Worm (Caenorhabditis elegans) whole organism, young adult: ENCODE results near the gene wdr-37.

Experiments used
- F23B12.7 ChIP-seq: sonication (generic microtip); optimal IDR thresholded peaks from 2 replicates; lab custom pipeline; 2017; ENCODE audit warnings: missing genetic modification characterization, mild to moderate bottlenecking, missing compliant biosample characterization, antibody characterized with exemption, moderate library complexity; ENCODE audit not compliant: insufficient read depth
- F37B4.10 ChIP-seq: fragments of 200-800 bp; sonication (Bioruptor generic); IDR thresholded peaks from 2 replicates; pipeline ENCODE4 v1.3.6; 2022; ENCODE audit warnings: missing genetic modification characterization, missing compliant biosample characterization
- F39B2.1 ChIP-seq: fragments of 200-800 bp; sonication (Bioruptor generic); IDR thresholded peaks from 2 replicates; pipeline ENCODE4 v1.3.6; 2022; ENCODE audit warnings: missing genetic modification reagents, missing genetic modification characterization, missing compliant biosample characterization
- K12H6.12 ChIP-seq: fragments of 200-800 bp; sonication (Bioruptor generic); optimal IDR thresholded peaks from 2 replicates; lab custom pipeline; 2018; ENCODE audit warnings: mild to moderate bottlenecking, missing genetic modification characterization, missing compliant biosample characterization
- Y67H2A.10 ChIP-seq: fragments of 200-800 bp; sonication (Bioruptor generic); conservative IDR thresholded peaks from 2 replicates; pipeline ENCODE4 v1.3.6; 2022; ENCODE audit warnings: missing genetic modification reagents, missing genetic modification characterization, missing compliant biosample characterization
- akir-1 ChIP-seq: fragments of 200-800 bp; sonication (Bioruptor generic); optimal IDR thresholded peaks from 2 replicates; lab custom pipeline; 2018; ENCODE audit warnings: mild to moderate bottlenecking, missing genetic modification characterization, moderate library complexity, missing compliant biosample characterization
- aptf-3 ChIP-seq: fragments of 200-800 bp; sonication (Bioruptor generic); IDR thresholded peaks from 2 replicates; pipeline ENCODE4 v1.3.6; 2022; ENCODE audit warnings: missing genetic modification characterization, missing compliant biosample characterization
- attf-6 ChIP-seq: fragments of 200-800 bp; sonication (Bioruptor generic); IDR thresholded peaks from 2 replicates; pipeline ENCODE4 v1.3.6; 2022; ENCODE audit warnings: missing genetic modification reagents, missing genetic modification characterization, missing compliant biosample characterization
- ccch-3 ChIP-seq: fragments of 200-800 bp; sonication (Bioruptor generic); optimal IDR thresholded peaks from 2 replicates; lab custom pipeline; 2018; ENCODE audit warnings: mild to moderate bottlenecking, missing genetic modification characterization, missing compliant biosample characterization
- cebp-2 ChIP-seq: fragments of 200-800 bp; sonication (Bioruptor generic); IDR thresholded peaks from 2 replicates; pipeline ENCODE4 v1.3.6; 2022; ENCODE audit warnings: missing genetic modification characterization, missing compliant biosample characterization
- ceh-100 ChIP-seq: fragments of 200-800 bp; sonication (Bioruptor generic); IDR thresholded peaks from 2 replicates; pipeline ENCODE4 v1.3.6; 2022; ENCODE audit warnings: missing genetic modification reagents, missing genetic modification characterization, missing compliant biosample characterization
- ceh-40 ChIP-seq: fragments of 200-800 bp; sonication (Bioruptor generic); IDR thresholded peaks from 2 replicates; pipeline ENCODE4 v1.3.6; 2022; ENCODE audit warnings: missing genetic modification characterization, missing compliant biosample characterization
- dox-1 ChIP-seq: fragments of 200-800 bp; sonication (Bioruptor generic); IDR thresholded peaks from 2 replicates; pipeline ENCODE4 v1.3.6; 2022; ENCODE audit warnings: missing genetic modification reagents, missing genetic modification characterization, missing compliant biosample characterization
- efl-1 ChIP-seq: fragments of 150-350 bp; optimal IDR thresholded peaks from 2 replicates; lab custom pipeline; 2014; ENCODE audit warnings: missing biosample characterization, missing genetic modification reagents, missing genetic modification characterization
- egl-18 ChIP-seq: fragments of 200-800 bp; sonication (Bioruptor generic); IDR thresholded peaks from 2 replicates; pipeline ENCODE4 v1.3.6; 2022; ENCODE audit warnings: missing genetic modification reagents, missing genetic modification characterization, missing compliant biosample characterization
- egl-44 ChIP-seq: fragments of 200-800 bp; sonication (Bioruptor generic); IDR thresholded peaks from 2 replicates; pipeline ENCODE4 v1.3.6; 2022; ENCODE audit warnings: missing genetic modification reagents, missing genetic modification characterization, missing compliant biosample characterization
- egrh-3 ChIP-seq: fragments of 200-800 bp; sonication (Bioruptor generic); IDR thresholded peaks from 2 replicates; pipeline ENCODE4 v1.3.6; 2022; ENCODE audit warnings: missing genetic modification reagents, missing genetic modification characterization, missing compliant biosample characterization
- gei-17 ChIP-seq: fragments of 200-800 bp; sonication (Bioruptor generic); optimal IDR thresholded peaks from 2 replicates; lab custom pipeline; 2018; ENCODE audit warnings: mild to moderate bottlenecking, missing genetic modification characterization, missing compliant biosample characterization
- hlh-26 ChIP-seq: fragments of 200-800 bp; sonication (Bioruptor generic); conservative IDR thresholded peaks from 2 replicates; pipeline ENCODE4 v1.3.6; 2022; ENCODE audit warnings: missing genetic modification reagents, missing genetic modification characterization, missing compliant biosample characterization
- lag-1 ChIP-seq: fragments of 200-800 bp; sonication (Bioruptor generic); IDR thresholded peaks from 2 replicates; pipeline ENCODE4 v1.3.6; 2022; ENCODE audit warnings: missing genetic modification reagents, missing genetic modification characterization, missing compliant biosample characterization
- lin-40 ChIP-seq: sonication (generic microtip); optimal IDR thresholded peaks from 2 replicates; lab custom pipeline; 2016; ENCODE audit warnings: missing genetic modification characterization, mild to moderate bottlenecking, missing compliant biosample characterization, missing genotype, missing genetic modification reagents
- lin-54 ChIP-seq: fragments of 200-800 bp; sonication (Bioruptor generic); optimal IDR thresholded peaks from 2 replicates; lab custom pipeline; 2018; ENCODE audit warnings: mild to moderate bottlenecking, missing genetic modification characterization, missing compliant biosample characterization
- lir-1 ChIP-seq: fragments of 200-800 bp; sonication (Bioruptor generic); conservative IDR thresholded peaks from 2 replicates; pipeline ENCODE4 v1.3.6; 2022; ENCODE audit warnings: missing genetic modification reagents, missing genetic modification characterization, missing compliant biosample characterization
- lsl-1 ChIP-seq: fragments of 200-800 bp; sonication (Bioruptor generic); optimal IDR thresholded peaks from 2 replicates; lab custom pipeline; 2018; ENCODE audit warnings: mild to moderate bottlenecking, missing genetic modification characterization, moderate library complexity, missing compliant biosample characterization
- madf-10 ChIP-seq: sonication (generic microtip); optimal IDR thresholded peaks from 2 replicates; lab custom pipeline; 2016; ENCODE audit warnings: mild to moderate bottlenecking, missing genetic modification characterization, missing compliant biosample characterization
- nfya-1 ChIP-seq: sonication (generic microtip); optimal IDR thresholded peaks from 2 replicates; lab custom pipeline; 2017; ENCODE audit warnings: antibody characterized with exemption, missing compliant biosample characterization, missing genetic modification characterization, borderline replicate concordance; ENCODE audit not compliant: insufficient read depth
- nfya-2 ChIP-seq: fragments of 200-800 bp; sonication (Bioruptor generic); IDR thresholded peaks from 2 replicates; pipeline ENCODE4 v1.3.6; 2022; ENCODE audit warnings: missing genetic modification reagents, missing genetic modification characterization, missing compliant biosample characterization
- nfyb-1 ChIP-seq: fragments of 200-800 bp; sonication (Bioruptor generic); IDR thresholded peaks from 2 replicates; pipeline ENCODE4 v1.3.6; 2022; ENCODE audit warnings: missing genetic modification reagents, missing genetic modification characterization, missing compliant biosample characterization
- nhr-27 ChIP-seq: fragments of 200-800 bp; sonication (Bioruptor generic); optimal IDR thresholded peaks from 2 replicates; lab custom pipeline; 2018; ENCODE audit warnings: mild to moderate bottlenecking, missing genetic modification characterization, moderate library complexity, missing compliant biosample characterization
- nhr-80 ChIP-seq: sonication (generic microtip); optimal IDR thresholded peaks from 2 replicates; lab custom pipeline; 2016; ENCODE audit warnings: missing genetic modification characterization, missing compliant biosample characterization
- rcor-1 ChIP-seq: fragments of 200-800 bp; sonication (Bioruptor generic); IDR thresholded peaks from 2 replicates; pipeline ENCODE4 v1.3.6; 2022; ENCODE audit warnings: missing genetic modification reagents, missing genetic modification characterization, missing compliant biosample characterization
- repo-1 ChIP-seq: sonication (generic microtip); optimal IDR thresholded peaks from 2 replicates; lab custom pipeline; 2017; ENCODE audit warnings: mild to moderate bottlenecking, missing genetic modification characterization, missing compliant biosample characterization
- snpc-4 ChIP-seq, 5 experiments: fragments of 150-350 bp in 1 of 5; sonication (generic microtip) in 4 of 5; optimal IDR thresholded peaks; 2 replicates each; lab custom pipeline; 2014 to 2018; ENCODE audit warnings: missing genetic modification characterization in 5 of 5, missing biosample characterization in 3 of 5, antibody characterized with exemption in 2 of 5, mild to moderate bottlenecking in 2 of 5, missing compliant biosample characterization in 2 of 5, missing genotype in 2 of 5, moderate library complexity in 2 of 5, missing genetic modification reagents in 1 of 5
- somi-1 ChIP-seq: fragments of 200-800 bp; sonication (Bioruptor generic); optimal IDR thresholded peaks from 2 replicates; lab custom pipeline; 2018; ENCODE audit warnings: mild to moderate bottlenecking, missing genetic modification characterization, missing compliant biosample characterization
- tbp1 ChIP-seq: fragments of 200-800 bp; sonication (Bioruptor generic); optimal IDR thresholded peaks from 2 replicates; lab custom pipeline; 2018; ENCODE audit warnings: mild to moderate bottlenecking, missing genetic modification characterization, missing compliant biosample characterization
- ztf-18 ChIP-seq: sonication (generic microtip); optimal IDR thresholded peaks from 2 replicates; lab custom pipeline; 2016; ENCODE audit warnings: missing genotype, mild to moderate bottlenecking, missing genetic modification characterization, missing compliant biosample characterization
- ztf-22 ChIP-seq: fragments of 200-800 bp; sonication (Bioruptor generic); optimal IDR thresholded peaks from 2 replicates; lab custom pipeline; 2018; ENCODE audit warnings: mild to moderate bottlenecking, missing genetic modification characterization, moderate library complexity, missing compliant biosample characterization
- ztf-25 ChIP-seq: fragments of 200-800 bp; sonication (Bioruptor generic); IDR thresholded peaks from 2 replicates; pipeline ENCODE4 v1.3.6; 2022; ENCODE audit warnings: missing genetic modification reagents, missing genetic modification characterization, missing compliant biosample characterization

Gene wdr-37

ce11 chrIII:5601999-5602398, 2.1 kb upstream of the wdr-37 start (continued):
- TF ChIP-seq ceh-40 (GFP tag; lab: Robert Waterston, UW) (peak; percentile 87; the same call in 1 of the 2 replicates), egl-44 (GFP tag; lab: Robert Waterston, UW) (peak; percentile 82; the same call in 1 of the 2 replicates), F39B2.1 (GFP tag; lab: Robert Waterston, UW) (peak; percentile 69; the same call in 1 of the 2 replicates), F23B12.7 (peak; percentile 91), lir-1 (peak; percentile 74), gei-17 (GFP tag; lab: Kevin White, UChicago) (no peak), egrh-3 (0 out of 2 replicates have a peak, but pooled peaks have one; percentile 21), akir-1 (GFP tag; lab: Kevin White, UChicago) (no peak), Y67H2A.10 (GFP tag; lab: Robert Waterston, UW) (no peak), dox-1 (GFP tag; lab: Robert Waterston, UW) (peak; percentile 84), lsl-1 (GFP tag; lab: Kevin White, UChicago) (peak; percentile 78), ztf-18 (tag; lab: Kevin White, UChicago) (peak; percentile 77), snpc-4 (GFP tag; optimal IDR thresholded peaks at IDR 0.05; lab: Kevin White, UChicago) (peak; percentile 68), snpc-4 (tag; optimal IDR thresholded peaks at IDR 0.05; lab: Kevin White, UChicago) (peak; percentile 18 to 71 (median 64)), lin-54 (GFP tag; lab: Kevin White, UChicago) (peak; percentile 75), madf-10 (tag; lab: Kevin White, UChicago) (peak; percentile 83), egl-18 (GFP tag; lab: Robert Waterston, UW) (peak; percentile 79; the same call in 1 of the 2 replicates), aptf-3 (peak; percentile 64; the same call in 1 of the 2 replicates), ztf-22 (GFP tag; lab: Kevin White, UChicago) (peak; percentile 71), lin-40 (tag; lab: Kevin White, UChicago) (peak; percentile 80), lag-1 (GFP tag; lab: Robert Waterston, UW) (no peak), somi-1 (peak; percentile 76), nhr-80 (peak; percentile 50), F37B4.10 (GFP tag; lab: Robert Waterston, UW) (0 out of 2 replicates have a peak, but pooled peaks have one; percentile 71), nfya-1 (tag; lab: Kevin White, UChicago) (no peak), efl-1 (no peak), cebp-2 (GFP tag; lab: Robert Waterston, UW) (peak; percentile 91; the same call in 1 of the 2 replicates), nhr-27 (tag; lab: Kevin White, UChicago) (peak; percentile 41), ztf-25 (GFP tag; lab: Robert Waterston, UW) (no peak; the same call in 1 of the 2 replicates), hlh-26 (GFP tag; lab: Robert Waterston, UW) (no peak), attf-6 (0 out of 2 replicates have a peak, but pooled peaks have one; percentile 72), ccch-3 (GFP tag; lab: Kevin White, UChicago) (no peak)

ce11 chrIII:5595445-5595844, 4.4 kb downstream of the wdr-37 start, which contains the start of gene ced-6:
ced-6 (plus strand) TSS chrIII:5595771.
- no peak for TF ChIP-seq ceh-100 (GFP tag; lab: Robert Waterston, UW)
- no peak for TF ChIP-seq egrh-3
- no peak for TF ChIP-seq nfyb-1
- no peak for TF ChIP-seq F37B4.10 (GFP tag; lab: Robert Waterston, UW)
- no peak for TF ChIP-seq K12H6.12 (tag; lab: Kevin White, UChicago)
- no peak for TF ChIP-seq tbp1 (GFP tag; lab: Kevin White, UChicago)
- no peak for TF ChIP-seq repo-1
- no peak for TF ChIP-seq ccch-3 (GFP tag; lab: Kevin White, UChicago)
- no peak for TF ChIP-seq rcor-1 (GFP tag; lab: Robert Waterston, UW)
- no peak for TF ChIP-seq ceh-40 (GFP tag; lab: Robert Waterston, UW)
- TF ChIP-seq egl-44 (GFP tag; lab: Robert Waterston, UW): no peak
- no peak for TF ChIP-seq nfya-2
